Worm (Caenorhabditis elegans) whole organism, L1 larva: ENCODE data around the gene Y39A1A.10.

Source experiments
- C16A3.4 ChIP-seq: fragments of 150-350 bp; optimal IDR thresholded peaks from 2 replicates; lab custom pipeline; 2014; ENCODE audit warnings: missing biosample characterization, missing genetic modification characterization
- aha-1 ChIP-seq: fragments of 150-350 bp; optimal IDR thresholded peaks from 2 replicates; lab custom pipeline; 2014; ENCODE audit warnings: missing biosample characterization, missing genetic modification characterization
- aly-2 ChIP-seq: fragments of 150-350 bp; optimal IDR thresholded peaks from 2 replicates; lab custom pipeline; 2014; ENCODE audit warnings: missing biosample characterization, missing genetic modification characterization
- ama-1 ChIP-seq: fragments of 150-350 bp; optimal IDR thresholded peaks from 2 replicates; lab custom pipeline; 2014
- ceh-8 ChIP-seq: fragments of 200-800 bp; sonication (Bioruptor generic); optimal IDR thresholded peaks from 2 replicates; lab custom pipeline; 2018; ENCODE audit warnings: mild to moderate bottlenecking, missing genetic modification characterization, moderate library complexity, missing compliant biosample characterization
- ces-1 ChIP-seq: fragments of 150-350 bp; optimal IDR thresholded peaks from 2 replicates; lab custom pipeline; 2014; ENCODE audit warnings: missing biosample characterization, missing genetic modification reagents, missing genetic modification characterization
- hpl-2 ChIP-seq: fragments of 150-350 bp; optimal IDR thresholded peaks from 2 replicates; lab custom pipeline; 2014; ENCODE audit warnings: missing biosample characterization, missing genetic modification reagents, missing genetic modification characterization
- lin-15B ChIP-seq: fragments of 150-350 bp; sonication (generic microtip); optimal IDR thresholded peaks from 3 replicates; lab custom pipeline; 2014; ENCODE audit warnings: missing biosample characterization, missing genetic modification characterization
- lsy-2 ChIP-seq, 2 experiments: fragments of 150-350 bp; optimal IDR thresholded peaks; 2 replicates each; lab custom pipeline; 2014; ENCODE audit warnings: missing biosample characterization in 2 of 2, missing genetic modification characterization in 2 of 2
- nhr-11 ChIP-seq: fragments of 150-350 bp; optimal IDR thresholded peaks from 2 replicates; lab custom pipeline; 2014; ENCODE audit warnings: missing biosample characterization, missing genetic modification characterization
- sox-4 ChIP-seq: sonication (generic microtip); optimal IDR thresholded peaks from 2 replicates; lab custom pipeline; 2016; ENCODE audit warnings: missing genetic modification characterization, missing compliant biosample characterization
- zag-1 ChIP-seq: fragments of 150-350 bp; optimal IDR thresholded peaks from 2 replicates; lab custom pipeline; 2014; ENCODE audit warnings: missing biosample characterization, missing genetic modification characterization

DNA sequence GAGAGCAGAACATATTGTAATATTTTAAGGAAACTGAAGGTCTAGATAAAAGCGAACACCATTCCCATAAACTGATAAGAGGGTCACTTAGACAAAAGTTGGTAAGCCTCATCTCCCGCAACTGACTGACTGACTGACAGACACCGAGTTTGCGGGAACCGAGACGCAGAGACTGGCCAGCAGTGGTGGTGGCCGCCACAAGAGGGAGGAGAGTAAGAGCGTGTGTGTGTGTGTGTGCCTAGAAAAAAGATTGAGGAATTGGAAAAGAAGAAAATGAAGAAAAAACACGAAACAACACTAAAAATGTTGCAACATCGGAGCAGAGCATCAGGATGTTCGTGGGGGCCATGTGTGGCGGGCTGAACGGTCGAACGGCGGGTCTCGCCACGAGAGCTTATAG lies 2.0 kb downstream of the Y39A1A.10 start:
- TF ChIP-seq aly-2 (tag; lab: Kevin White, UChicago) (no peak), C16A3.4 (tag; lab: Kevin White, UChicago) (no peak), aha-1 (tag; lab: Kevin White, UChicago) (no peak), lsy-2 (tag; optimal IDR thresholded peaks at IDR 0.05; lab: Kevin White, UChicago) (no peak), ama-1 (lab: Kevin White, UChicago) (no peak), nhr-11 (tag; lab: Kevin White, UChicago) (no peak), sox-4 (tag; lab: Kevin White, UChicago) (no peak), ces-1 (GFP tag; lab: Kevin White, UChicago) (no peak), zag-1 (tag; lab: Kevin White, UChicago) (no peak), lin-15B (tag; lab: Kevin White, UChicago) (no peak), ceh-8 (GFP tag; lab: Kevin White, UChicago) (no peak), hpl-2 (no peak)
